Fruit fly (Drosophila melanogaster): Measurements from ENCODE around the gene Tpc1.
A peak's percentile ranks its signal among the peaks of the same experiment; 100 is the strongest.

Gene Tpc1

dm6 chr3R:10868427-10868962, 13.5 kb downstream of the Tpc1 start, which contains the start of the genes SelR and Tsp86D (continued):
- TF ChIP-seq Hmx (GFP tag; optimal IDR thresholded peaks at IDR 0.05) (no peak), Eip74EF (GFP tag; optimal IDR thresholded peaks at IDR 0.05) (peak in 1 of 2 experiments; percentile 46), CG5180 (GFP tag; optimal IDR thresholded peaks at IDR 0.05) (no peak), gcm2 (GFP tag; optimal IDR thresholded peaks at IDR 0.05) (no peak), Oaz (GFP tag; IDR thresholded peaks at IDR 0.05) (no peak), NfI (GFP tag; optimal IDR thresholded peaks at IDR 0.05) (peak; percentile 25), her (GFP tag; optimal IDR thresholded peaks at IDR 0.05) (peak; percentile 15), H2.0 (GFP tag; IDR thresholded peaks at IDR 0.05) (no peak), salm (tag; optimal IDR thresholded peaks at IDR 0.05) (peak; percentile 69), ewg (GFP tag; optimal IDR thresholded peaks at IDR 0.05) (peak; percentile 24), emc (GFP tag; optimal IDR thresholded peaks at IDR 0.05) (no peak), CG17568 (GFP tag; optimal IDR thresholded peaks at IDR 0.05) (peak; percentile 62), Poxn (GFP tag; IDR thresholded peaks at IDR 0.05) (no peak), CG3995 (GFP tag; optimal IDR thresholded peaks at IDR 0.05) (no peak), crp (GFP tag; optimal IDR thresholded peaks at IDR 0.05) (peak; percentile 96 to 100), HLH54F (GFP tag; optimal IDR thresholded peaks at IDR 0.05) (no peak), Stat92E (GFP tag; optimal IDR thresholded peaks at IDR 0.05) (peak in 1 of 3 experiments; percentile 60), CG10274 (GFP tag; optimal IDR thresholded peaks at IDR 0.05) (no peak), Fer2 (tag; optimal IDR thresholded peaks at IDR 0.05) (no peak), CG15269 (tag; optimal IDR thresholded peaks at IDR 0.05) (peak; percentile 35), Scr (GFP tag; IDR thresholded peaks at IDR 0.05; ENCODE audit: partially characterized antibody) (peak; percentile 68), Trl (optimal IDR thresholded peaks at IDR 0.05) (no peak), Trl (GFP tag; optimal IDR thresholded peaks at IDR 0.05) (no peak), CHES-1-like (GFP tag; optimal IDR thresholded peaks at IDR 0.05) (peak; percentile 62), Ada2b (GFP tag; IDR thresholded peaks at IDR 0.05) (no peak), CG34422 (GFP tag; IDR thresholded peaks at IDR 0.05) (peak; percentile 70; the same call in 1 of the 3 replicates), vfl (GFP tag; optimal IDR thresholded peaks at IDR 0.05) (no peak), Xbp1 (GFP tag; optimal IDR thresholded peaks at IDR 0.05) (no peak), abd-A (tag; optimal IDR thresholded peaks at IDR 0.05) (peak; percentile 94), CG42726 (GFP tag; IDR thresholded peaks at IDR 0.05; ENCODE audit: partially characterized antibody) (peak; percentile 72), CG17829 (tag; optimal IDR thresholded peaks at IDR 0.05) (peak; percentile 75), CG30403 (GFP tag; optimal IDR thresholded peaks at IDR 0.05) (no peak), vvl (GFP tag; IDR thresholded peaks at IDR 0.05) (peak; percentile 33), odd (GFP tag; optimal IDR thresholded peaks at IDR 0.05) (peak; percentile 35), al (GFP tag; IDR thresholded peaks at IDR 0.05) (no peak), CG12391 (tag; optimal IDR thresholded peaks at IDR 0.05) (peak; percentile 33), dysf (GFP tag; IDR thresholded peaks at IDR 0.05) (no peak; the same call in 2 of the 3 replicates), Lpt (GFP tag; optimal IDR thresholded peaks at IDR 0.05) (no peak), CG8944 (GFP tag; optimal IDR thresholded peaks at IDR 0.05) (no peak), fd102C (GFP tag; optimal IDR thresholded peaks at IDR 0.05) (no peak), Doc3 (GFP tag; IDR thresholded peaks at IDR 0.05; ENCODE audit: partially characterized antibody) (peak; percentile 40; the same call in 2 of the 3 replicates), CG31365 (tag; optimal IDR thresholded peaks at IDR 0.05) (peak; percentile 5), Doc2 (GFP tag; IDR thresholded peaks at IDR 0.05) (no peak), caup (GFP tag; optimal IDR thresholded peaks at IDR 0.05; ENCODE audit: severe bottlenecking) (peak; percentile 42), CG11247 (GFP tag; IDR thresholded peaks at IDR 0.05) (no peak), wek (GFP tag; optimal IDR thresholded peaks at IDR 0.05) (no peak), CG4730 (GFP tag; IDR thresholded peaks at IDR 0.05) (no peak), CG4854 (GFP tag; optimal IDR thresholded peaks at IDR 0.05) (peak; percentile 99), p53 (GFP tag; optimal IDR thresholded peaks at IDR 0.05) (peak; percentile 57), Ptx1 (GFP tag; IDR thresholded peaks at IDR 0.05) (peak; percentile 21; the same call in 1 of the 2 replicates)
